Worm (Caenorhabditis elegans) whole organism, young adult: Measurements from ENCODE around the gene set-17.

ENCODE experiments used
- B0035.1 ChIP-seq: sonication (generic microtip); optimal IDR thresholded peaks from 2 replicates; lab custom pipeline; 2016; ENCODE audit warnings: missing genetic modification characterization, mild to moderate bottlenecking, missing compliant biosample characterization, missing genotype, missing genetic modification reagents
- B0336.3 ChIP-seq: fragments of 200-800 bp; sonication (Bioruptor generic); IDR thresholded peaks from 2 replicates; pipeline ENCODE4 v1.3.6; 2022; ENCODE audit warnings: missing genetic modification characterization, missing compliant biosample characterization
- C17E4.6 ChIP-seq: fragments of 200-800 bp; sonication (Bioruptor generic); IDR thresholded peaks from 2 replicates; pipeline ENCODE4 v1.3.6; 2022; ENCODE audit warnings: missing genetic modification reagents, missing genetic modification characterization, missing compliant biosample characterization
- F10E7.11 ChIP-seq: sonication (generic microtip); optimal IDR thresholded peaks from 2 replicates; lab custom pipeline; 2017; ENCODE audit warnings: mild to moderate bottlenecking, missing genetic modification characterization, moderate library complexity, missing compliant biosample characterization
- F22D6.2 ChIP-seq: sonication (generic microtip); optimal IDR thresholded peaks from 2 replicates; lab custom pipeline; 2016; ENCODE audit warnings: mild to moderate bottlenecking, missing genetic modification characterization, missing compliant biosample characterization
- F52B5.7 ChIP-seq: sonication (generic microtip); optimal IDR thresholded peaks from 2 replicates; lab custom pipeline; 2016; ENCODE audit warnings: mild to moderate bottlenecking, missing genetic modification characterization, missing compliant biosample characterization
- T26A5.8 ChIP-seq: sonication (generic microtip); optimal IDR thresholded peaks from 2 replicates; lab custom pipeline; 2016; ENCODE audit warnings: missing genetic modification characterization, missing compliant biosample characterization
- Y53F4B.3 ChIP-seq: fragments of 200-800 bp; sonication (Bioruptor generic); IDR thresholded peaks from 2 replicates; pipeline ENCODE4 v1.3.6; 2022; ENCODE audit warnings: missing genetic modification reagents, missing genetic modification characterization, missing compliant biosample characterization
- Y56A3A.18 ChIP-seq: fragments of 200-800 bp; sonication (Bioruptor generic); IDR thresholded peaks from 2 replicates; pipeline ENCODE4 v1.3.6; 2022; ENCODE audit warnings: missing genetic modification reagents, missing genetic modification characterization, missing compliant biosample characterization
- Y95B8A.8 ChIP-seq: fragments of 200-800 bp; sonication (Bioruptor generic); IDR thresholded peaks from 2 replicates; pipeline ENCODE4 v1.3.6; 2022; ENCODE audit warnings: missing genetic modification reagents, missing genetic modification characterization, missing compliant biosample characterization
- akir-1 ChIP-seq: fragments of 200-800 bp; sonication (Bioruptor generic); optimal IDR thresholded peaks from 2 replicates; lab custom pipeline; 2018; ENCODE audit warnings: mild to moderate bottlenecking, missing genetic modification characterization, moderate library complexity, missing compliant biosample characterization
- attf-5 ChIP-seq: fragments of 200-800 bp; sonication (Bioruptor generic); optimal IDR thresholded peaks from 2 replicates; lab custom pipeline; 2018; ENCODE audit warnings: mild to moderate bottlenecking, missing genetic modification characterization, missing compliant biosample characterization
- bed-1 ChIP-seq: fragments of 200-800 bp; sonication (Bioruptor generic); IDR thresholded peaks from 2 replicates; pipeline ENCODE4 v1.3.6; 2022; ENCODE audit warnings: missing genetic modification reagents, missing genetic modification characterization, missing compliant biosample characterization
- bed-2 ChIP-seq: fragments of 200-800 bp; sonication (Bioruptor generic); IDR thresholded peaks from 2 replicates; pipeline ENCODE4 v1.3.6; 2022; ENCODE audit warnings: missing genetic modification reagents, missing genetic modification characterization, missing compliant biosample characterization
- ceh-27 ChIP-seq: fragments of 200-800 bp; sonication (Bioruptor generic); optimal IDR thresholded peaks from 2 replicates; lab custom pipeline; 2018; ENCODE audit warnings: mild to moderate bottlenecking, missing genetic modification characterization, moderate library complexity, missing compliant biosample characterization
- ceh-40 ChIP-seq: fragments of 200-800 bp; sonication (Bioruptor generic); IDR thresholded peaks from 2 replicates; pipeline ENCODE4 v1.3.6; 2022; ENCODE audit warnings: missing genetic modification characterization, missing compliant biosample characterization
- dpff-1 ChIP-seq: sonication (generic microtip); optimal IDR thresholded peaks from 2 replicates; lab custom pipeline; 2017; ENCODE audit warnings: mild to moderate bottlenecking, missing genetic modification characterization, missing compliant biosample characterization
- dpl-1 ChIP-seq: fragments of 150-350 bp; optimal IDR thresholded peaks from 2 replicates; lab custom pipeline; 2014; ENCODE audit warnings: missing biosample characterization, missing genetic modification reagents, missing genetic modification characterization
- efl-1 ChIP-seq: fragments of 150-350 bp; optimal IDR thresholded peaks from 2 replicates; lab custom pipeline; 2014; ENCODE audit warnings: missing biosample characterization, missing genetic modification reagents, missing genetic modification characterization
- egl-44 ChIP-seq: fragments of 200-800 bp; sonication (Bioruptor generic); IDR thresholded peaks from 2 replicates; pipeline ENCODE4 v1.3.6; 2022; ENCODE audit warnings: missing genetic modification reagents, missing genetic modification characterization, missing compliant biosample characterization
- egrh-3 ChIP-seq: fragments of 200-800 bp; sonication (Bioruptor generic); IDR thresholded peaks from 2 replicates; pipeline ENCODE4 v1.3.6; 2022; ENCODE audit warnings: missing genetic modification reagents, missing genetic modification characterization, missing compliant biosample characterization
- gei-17 ChIP-seq: fragments of 200-800 bp; sonication (Bioruptor generic); optimal IDR thresholded peaks from 2 replicates; lab custom pipeline; 2018; ENCODE audit warnings: mild to moderate bottlenecking, missing genetic modification characterization, missing compliant biosample characterization
- him-1 ChIP-seq: sonication (generic microtip); optimal IDR thresholded peaks from 2 replicates; lab custom pipeline; 2016; ENCODE audit warnings: missing genotype, missing genetic modification reagents, missing genetic modification characterization, missing compliant biosample characterization
- hrde-1 ChIP-seq: sonication (generic microtip); optimal IDR thresholded peaks from 2 replicates; lab custom pipeline; 2016; ENCODE audit warnings: missing genetic modification characterization, mild to moderate bottlenecking, missing compliant biosample characterization, moderate library complexity, missing genotype, missing genetic modification reagents, borderline replicate concordance
- let-607 ChIP-seq, 2 experiments: fragments of 200-800 bp in 1 of 2; sonication (Bioruptor generic) in 1 of 2; sonication (generic microtip) in 1 of 2; optimal IDR thresholded peaks; 2 replicates each; lab custom pipeline; 2016 to 2018; ENCODE audit warnings: mild to moderate bottlenecking in 2 of 2, missing compliant biosample characterization in 2 of 2, missing genetic modification characterization in 2 of 2, moderate library complexity in 2 of 2, missing genotype in 1 of 2
- lin-26 ChIP-seq: fragments of 200-800 bp; sonication (Bioruptor generic); IDR thresholded peaks from 2 replicates; pipeline ENCODE4 v1.3.6; 2022; ENCODE audit warnings: missing genetic modification reagents, missing genetic modification characterization, missing compliant biosample characterization
- lin-35 ChIP-seq, 3 experiments: fragments of 150-350 bp in 2 of 3; sonication (generic microtip) in 1 of 3; optimal IDR thresholded peaks; 2 replicates each; lab custom pipeline; 2014 to 2018; ENCODE audit warnings: missing biosample characterization in 3 of 3, missing genetic modification characterization in 3 of 3, missing genetic modification reagents in 3 of 3
- lin-40 ChIP-seq: sonication (generic microtip); optimal IDR thresholded peaks from 2 replicates; lab custom pipeline; 2016; ENCODE audit warnings: missing genetic modification characterization, mild to moderate bottlenecking, missing compliant biosample characterization, missing genotype, missing genetic modification reagents
- lsl-1 ChIP-seq: fragments of 200-800 bp; sonication (Bioruptor generic); optimal IDR thresholded peaks from 2 replicates; lab custom pipeline; 2018; ENCODE audit warnings: mild to moderate bottlenecking, missing genetic modification characterization, moderate library complexity, missing compliant biosample characterization
- lsy-27 ChIP-seq: sonication (generic microtip); optimal IDR thresholded peaks from 2 replicates; lab custom pipeline; 2017; ENCODE audit warnings: missing genetic modification characterization, mild to moderate bottlenecking, missing compliant biosample characterization, antibody characterized with exemption, missing genotype, borderline replicate concordance; ENCODE audit not compliant: insufficient read depth
- madf-10 ChIP-seq: sonication (generic microtip); optimal IDR thresholded peaks from 2 replicates; lab custom pipeline; 2016; ENCODE audit warnings: mild to moderate bottlenecking, missing genetic modification characterization, missing compliant biosample characterization
- madf-6 ChIP-seq: fragments of 200-800 bp; sonication (Bioruptor generic); IDR thresholded peaks from 2 replicates; pipeline ENCODE4 v1.3.6; 2022; ENCODE audit warnings: missing genetic modification reagents, missing genetic modification characterization, missing compliant biosample characterization
- mel-28 ChIP-seq: sonication (generic microtip); optimal IDR thresholded peaks from 2 replicates; lab custom pipeline; 2016; ENCODE audit warnings: borderline replicate concordance, mild to moderate bottlenecking, missing genetic modification characterization, missing compliant biosample characterization
- mes-4 ChIP-seq: sonication (generic microtip); optimal IDR thresholded peaks from 2 replicates; lab custom pipeline; 2016; ENCODE audit warnings: missing genotype, missing genetic modification characterization, missing compliant biosample characterization
- nfya-2 ChIP-seq: fragments of 200-800 bp; sonication (Bioruptor generic); IDR thresholded peaks from 2 replicates; pipeline ENCODE4 v1.3.6; 2022; ENCODE audit warnings: missing genetic modification reagents, missing genetic modification characterization, missing compliant biosample characterization
- nhr-179 ChIP-seq: sonication (generic microtip); optimal IDR thresholded peaks from 2 replicates; lab custom pipeline; 2016; ENCODE audit warnings: mild to moderate bottlenecking, missing genetic modification characterization, missing compliant biosample characterization
- nhr-90 ChIP-seq: sonication (generic microtip); optimal IDR thresholded peaks from 2 replicates; lab custom pipeline; 2016; ENCODE audit warnings: missing genotype, mild to moderate bottlenecking, missing genetic modification characterization, missing compliant biosample characterization
- rec-8 ChIP-seq, 2 experiments: sonication (generic microtip); optimal IDR thresholded peaks; 2 replicates each; lab custom pipeline; 2016; ENCODE audit warnings: mild to moderate bottlenecking in 2 of 2, missing genetic modification characterization in 2 of 2, missing genetic modification reagents in 2 of 2, missing genotype in 2 of 2, missing biosample characterization in 1 of 2, missing compliant biosample characterization in 1 of 2, moderate library complexity in 1 of 2
- sea-2 ChIP-seq: fragments of 200-800 bp; sonication (Bioruptor generic); IDR thresholded peaks from 2 replicates; pipeline ENCODE4 v1.3.6; 2022; ENCODE audit warnings: missing genetic modification characterization, missing compliant biosample characterization
- snpc-1.3 ChIP-seq: sonication (generic microtip); optimal IDR thresholded peaks from 2 replicates; lab custom pipeline; 2017; ENCODE audit warnings: missing genetic modification characterization, mild to moderate bottlenecking, missing compliant biosample characterization, antibody characterized with exemption, moderate library complexity, missing genotype, missing genetic modification reagents; ENCODE audit not compliant: insufficient read depth
- snpc-4 ChIP-seq, 5 experiments: fragments of 150-350 bp in 1 of 5; sonication (generic microtip) in 4 of 5; optimal IDR thresholded peaks; 2 replicates each; lab custom pipeline; 2014 to 2018; ENCODE audit warnings: missing genetic modification characterization in 5 of 5, missing biosample characterization in 3 of 5, antibody characterized with exemption in 2 of 5, mild to moderate bottlenecking in 2 of 5, missing compliant biosample characterization in 2 of 5, missing genotype in 2 of 5, moderate library complexity in 2 of 5, missing genetic modification reagents in 1 of 5
- sptf-2 ChIP-seq: fragments of 200-800 bp; sonication (Bioruptor generic); optimal IDR thresholded peaks from 2 replicates; lab custom pipeline; 2018; ENCODE audit warnings: mild to moderate bottlenecking, missing genetic modification characterization, missing compliant biosample characterization
- xnd-1 ChIP-seq: sonication (generic microtip); optimal IDR thresholded peaks from 2 replicates; lab custom pipeline; 2016; ENCODE audit warnings: missing genotype, missing genetic modification reagents, missing genetic modification characterization, missing compliant biosample characterization
- zfh-2 ChIP-seq: fragments of 200-800 bp; sonication (Bioruptor generic); conservative IDR thresholded peaks from 2 replicates; pipeline ENCODE4 v1.3.6; 2022; ENCODE audit warnings: missing genetic modification reagents, missing genetic modification characterization, missing compliant biosample characterization
- zim-3 ChIP-seq: sonication (generic microtip); optimal IDR thresholded peaks from 2 replicates; lab custom pipeline; 2017; ENCODE audit warnings: mild to moderate bottlenecking, missing genetic modification characterization, moderate library complexity, missing compliant biosample characterization
- ztf-18 ChIP-seq: sonication (generic microtip); optimal IDR thresholded peaks from 2 replicates; lab custom pipeline; 2016; ENCODE audit warnings: missing genotype, mild to moderate bottlenecking, missing genetic modification characterization, missing compliant biosample characterization
- ztf-22 ChIP-seq: fragments of 200-800 bp; sonication (Bioruptor generic); optimal IDR thresholded peaks from 2 replicates; lab custom pipeline; 2018; ENCODE audit warnings: mild to moderate bottlenecking, missing genetic modification characterization, moderate library complexity, missing compliant biosample characterization
- ztf-3 ChIP-seq: fragments of 200-800 bp; sonication (Bioruptor generic); optimal IDR thresholded peaks from 2 replicates; lab custom pipeline; 2018; ENCODE audit warnings: mild to moderate bottlenecking, missing genetic modification characterization, missing compliant biosample characterization

The set-17 gene

ce11 chrII:8930763-8931162 is 9.5 kb downstream of the set-17 start, which contains the start of gene enol-1 (continued):
- no peak for TF ChIP-seq Y56A3A.18
- no peak for TF ChIP-seq B0035.1 (tag; lab: Kevin White, UChicago)
- TF ChIP-seq him-1 (tag; lab: Kevin White, UChicago) = no peak
- TF ChIP-seq T26A5.8 (tag; lab: Kevin White, UChicago) = no peak
- TF ChIP-seq ztf-22 (GFP tag; lab: Kevin White, UChicago) = no peak
- no peak for TF ChIP-seq sea-2
- peak; percentile 34 for TF ChIP-seq lsl-1 (GFP tag; lab: Kevin White, UChicago)
- no peak for TF ChIP-seq ztf-3 (GFP tag; lab: Kevin White, UChicago)
- no peak for TF ChIP-seq snpc-4 (GFP tag; optimal IDR thresholded peaks at IDR 0.05; lab: Kevin White, UChicago)
- no peak for TF ChIP-seq snpc-4 (tag; optimal IDR thresholded peaks at IDR 0.05; lab: Kevin White, UChicago)
- no peak for TF ChIP-seq egrh-3 (GFP tag; lab: Robert Waterston, UW)
- TF ChIP-seq F10E7.11 (tag; lab: Kevin White, UChicago) = no peak
- no peak for TF ChIP-seq mes-4 (tag; lab: Kevin White, UChicago)
- no peak for TF ChIP-seq akir-1 (GFP tag; lab: Kevin White, UChicago)
- no peak for TF ChIP-seq let-607 (tag; optimal IDR thresholded peaks at IDR 0.05; lab: Kevin White, UChicago)
- TF ChIP-seq zim-3 (tag; lab: Kevin White, UChicago) = no peak
- TF ChIP-seq ceh-40 (GFP tag; lab: Robert Waterston, UW) = no peak
- TF ChIP-seq F52B5.7 (tag; lab: Kevin White, UChicago) = no peak
- TF ChIP-seq snpc-1.3 (tag; lab: Kevin White, UChicago) = no peak
- TF ChIP-seq B0336.3 (GFP tag; lab: Robert Waterston, UW) = no peak; the same call in 1 of the 2 replicates
- no peak for TF ChIP-seq lsy-27 (tag; lab: Kevin White, UChicago)
- no peak for TF ChIP-seq hrde-1 (tag; lab: Kevin White, UChicago)
- no peak for TF ChIP-seq F22D6.2 (tag; lab: Kevin White, UChicago)
- no peak for TF ChIP-seq lin-35 (GFP tag; optimal IDR thresholded peaks at IDR 0.05; lab: Kevin White, UChicago)
- no peak for TF ChIP-seq sptf-2
- no peak for TF ChIP-seq ztf-18 (tag; lab: Kevin White, UChicago)
- TF ChIP-seq ceh-27 = no peak
- TF ChIP-seq Y95B8A.8 (GFP tag; lab: Robert Waterston, UW) = peak; percentile 80; the same call in 1 of the 2 replicates
- TF ChIP-seq attf-5 (GFP tag; lab: Kevin White, UChicago) = no peak
- no peak for TF ChIP-seq nfya-2 (GFP tag; lab: Robert Waterston, UW)
- TF ChIP-seq efl-1 = peak; percentile 77
- no peak for TF ChIP-seq bed-2 (GFP tag; lab: Robert Waterston, UW)
- TF ChIP-seq egl-44 = no peak
- no peak for TF ChIP-seq rec-8 (tag; optimal IDR thresholded peaks at IDR 0.05; lab: Kevin White, UChicago)
- no peak for TF ChIP-seq lin-40
- TF ChIP-seq nhr-179 = no peak
- no peak for TF ChIP-seq bed-1 (GFP tag; lab: Robert Waterston, UW)
- no peak for TF ChIP-seq nhr-90
- peak; percentile 33 for TF ChIP-seq dpl-1 (GFP tag; lab: Kevin White, UChicago)
- no peak for TF ChIP-seq Y53F4B.3 (GFP tag; lab: Robert Waterston, UW)
- no peak for TF ChIP-seq madf-10 (tag; lab: Kevin White, UChicago)
- no peak for TF ChIP-seq zfh-2 (GFP tag; lab: Robert Waterston, UW)
- TF ChIP-seq dpff-1 = no peak
- peak; percentile 90 for TF ChIP-seq madf-6 (GFP tag; lab: Robert Waterston, UW)
- TF ChIP-seq mel-28 (tag; lab: Kevin White, UChicago) = no peak
- TF ChIP-seq C17E4.6 (GFP tag; lab: Robert Waterston, UW) = no peak
- TF ChIP-seq gei-17 (GFP tag; lab: Kevin White, UChicago) = no peak
- peak; percentile 66 for TF ChIP-seq xnd-1 (tag; lab: Kevin White, UChicago)
- no peak for TF ChIP-seq lin-26 (GFP tag; lab: Robert Waterston, UW)
